Fruit fly (Drosophila melanogaster) whole organism, embryonic: ENCODE results near the gene Frmd5.
A peak's percentile ranks its signal among the peaks of the same experiment; 100 is the strongest.

ENCODE experiments used
- Awh ChIP-seq: fragments of 200-800 bp; sonication (Bioruptor generic); IDR thresholded peaks from 2 replicates; pipeline ENCODE4, ENCODE4 v1.3.6; 2022; ENCODE audit warnings: missing biosample characterization, missing genetic modification characterization
- CG1233 ChIP-seq: fragments of 200-800 bp; sonication (Bioruptor generic); optimal IDR thresholded peaks from 4 replicates; lab custom pipeline; 2018; ENCODE audit warnings: missing biosample characterization, mild to moderate bottlenecking, missing genetic modification characterization
- CG13123 ChIP-seq: fragments of 200-800 bp; sonication (Bioruptor generic); optimal IDR thresholded peaks from 2 replicates; lab custom pipeline; 2016; ENCODE audit warnings: missing biosample characterization, missing genetic modification characterization
- CG13296 ChIP-seq: fragments of 200-800 bp; sonication (Bioruptor generic); optimal IDR thresholded peaks from 3 replicates; lab custom pipeline; 2018; ENCODE audit warnings: missing biosample characterization, mild to moderate bottlenecking, missing genetic modification characterization
- CG14014 ChIP-seq: fragments of 200-800 bp; sonication (Bioruptor generic); IDR thresholded peaks from 2 replicates; pipeline ENCODE4 v1.3.6; 2022; ENCODE audit warnings: missing biosample characterization, missing genetic modification characterization
- CG14710 ChIP-seq: fragments of 200-800 bp; sonication (Bioruptor generic); optimal IDR thresholded peaks from 3 replicates; lab custom pipeline; 2019; ENCODE audit warnings: missing biosample characterization, mild to moderate bottlenecking, missing genetic modification characterization, moderate library complexity
- CG2120 ChIP-seq: fragments of 200-800 bp; sonication (Bioruptor generic); optimal IDR thresholded peaks from 3 replicates; lab custom pipeline; 2016; ENCODE audit warnings: missing biosample characterization, missing genetic modification characterization
- CG2712 ChIP-seq: fragments of 200-800 bp; optimal IDR thresholded peaks from 3 replicates; lab custom pipeline; 2019; ENCODE audit warnings: missing biosample characterization, mild to moderate bottlenecking, missing genetic modification characterization, moderate library complexity
- CG30020 ChIP-seq: fragments of 200-800 bp; optimal IDR thresholded peaks from 2 replicates; lab custom pipeline; 2019; ENCODE audit warnings: missing biosample characterization, mild to moderate bottlenecking, missing genetic modification characterization, moderate library complexity
- CG5180 ChIP-seq: fragments of 200-800 bp; sonication (Bioruptor generic); optimal IDR thresholded peaks from 3 replicates; lab custom pipeline; 2017; ENCODE audit warnings: missing biosample characterization, missing genetic modification characterization, mild to moderate bottlenecking, moderate library complexity, missing genetic modification reagents
- CG6654 ChIP-seq: fragments of 200-800 bp; sonication (Bioruptor generic); optimal IDR thresholded peaks from 2 replicates; lab custom pipeline; 2017; ENCODE audit warnings: missing biosample characterization, mild to moderate bottlenecking, missing genetic modification characterization
- CG6813 ChIP-seq: fragments of 200-800 bp; sonication (Bioruptor generic); optimal IDR thresholded peaks from 2 replicates; lab custom pipeline; 2017; ENCODE audit warnings: missing biosample characterization, missing genetic modification characterization, mild to moderate bottlenecking, moderate library complexity, missing genetic modification reagents
- CG9609 ChIP-seq: fragments of 200-800 bp; sonication (Bioruptor generic); optimal IDR thresholded peaks from 3 replicates; lab custom pipeline; 2016; ENCODE audit warnings: missing biosample characterization, missing genetic modification characterization
- CG9797 ChIP-seq: fragments of 200-800 bp; sonication (Bioruptor generic); optimal IDR thresholded peaks from 3 replicates; lab custom pipeline; 2018; ENCODE audit warnings: missing biosample characterization, mild to moderate bottlenecking, missing genetic modification characterization
- Chrac-16 ChIP-seq: fragments of 200-800 bp; sonication (Bioruptor generic); optimal IDR thresholded peaks from 3 replicates; lab custom pipeline; 2016; ENCODE audit warnings: missing biosample characterization, missing genetic modification characterization
- D19A ChIP-seq: fragments of 200-800 bp; optimal IDR thresholded peaks from 3 replicates; lab custom pipeline; 2019; ENCODE audit warnings: missing biosample characterization, mild to moderate bottlenecking, missing genetic modification characterization, moderate library complexity
- D19B ChIP-seq: fragments of 200-800 bp; sonication (Bioruptor generic); optimal IDR thresholded peaks from 2 replicates; lab custom pipeline; 2017; ENCODE audit warnings: missing biosample characterization, mild to moderate bottlenecking, missing genetic modification characterization
- Elba2 ChIP-seq: fragments of 200-800 bp; sonication (Bioruptor generic); optimal IDR thresholded peaks from 3 replicates; lab custom pipeline; 2016; ENCODE audit warnings: missing biosample characterization, missing genetic modification characterization
- Hr51 ChIP-seq, 2 experiments: fragments of 200-800 bp; sonication (Bioruptor generic); optimal IDR thresholded peaks; 2 replicates in 1 of 2; 3 replicates in 1 of 2; lab custom pipeline; 2016 to 2018; ENCODE audit warnings: missing biosample characterization in 2 of 2, missing genetic modification characterization in 2 of 2, mild to moderate bottlenecking in 1 of 2, moderate library complexity in 1 of 2
- MESR4 ChIP-seq: fragments of 200-800 bp; sonication (Bioruptor generic); optimal IDR thresholded peaks from 2 replicates; lab custom pipeline; 2018; ENCODE audit warnings: missing biosample characterization, mild to moderate bottlenecking, missing genetic modification characterization, moderate library complexity
- Mad ChIP-seq: fragments of 200-800 bp; sonication (Bioruptor generic); optimal IDR thresholded peaks from 2 replicates; lab custom pipeline; 2016; ENCODE audit warnings: missing biosample characterization, missing genetic modification characterization
- NK7.1 ChIP-seq: fragments of 200-800 bp; sonication (Bioruptor generic); optimal IDR thresholded peaks from 3 replicates; lab custom pipeline; 2016; ENCODE audit warnings: missing biosample characterization, missing genetic modification characterization
- Nf-YB ChIP-seq: fragments of 200-800 bp; sonication (Bioruptor generic); optimal IDR thresholded peaks from 3 replicates; lab custom pipeline; 2019; ENCODE audit warnings: missing biosample characterization, mild to moderate bottlenecking, missing genetic modification characterization, moderate library complexity
- Optix ChIP-seq: fragments of 200-800 bp; sonication (Bioruptor generic); IDR thresholded peaks from 3 replicates; pipeline ENCODE4 v1.3.6; 2022; ENCODE audit warnings: missing biosample characterization, missing genetic modification characterization
- PHDP ChIP-seq: fragments of 200-800 bp; sonication (Bioruptor generic); optimal IDR thresholded peaks from 3 replicates; lab custom pipeline; 2018; ENCODE audit warnings: missing biosample characterization, mild to moderate bottlenecking, missing genetic modification characterization, moderate library complexity
- Pdp1 ChIP-seq, 2 experiments: fragments of 200-800 bp; sonication (Bioruptor generic); optimal IDR thresholded peaks; 3 replicates each; lab custom pipeline; 2016; ENCODE audit warnings: missing biosample characterization in 2 of 2, missing genetic modification characterization in 2 of 2, mild to moderate bottlenecking in 1 of 2, moderate library complexity in 1 of 2
- Xbp1 ChIP-seq: fragments of 200-800 bp; sonication (Bioruptor generic); optimal IDR thresholded peaks from 3 replicates; lab custom pipeline; 2016; ENCODE audit warnings: missing biosample characterization, mild to moderate bottlenecking, missing genetic modification characterization
- bsh ChIP-seq, 2 experiments: fragments of 200-800 bp; sonication (Bioruptor generic); optimal IDR thresholded peaks; 2 replicates each; lab custom pipeline; 2017 to 2018; ENCODE audit warnings: mild to moderate bottlenecking in 2 of 2, missing biosample characterization in 2 of 2, missing genetic modification characterization in 2 of 2, moderate library complexity in 1 of 2
- danr ChIP-seq: fragments of 200-800 bp; sonication (Bioruptor generic); IDR thresholded peaks from 2 replicates; pipeline ENCODE4 v1.3.6; 2022; ENCODE audit warnings: missing biosample characterization, missing genetic modification characterization
- dmrt11E ChIP-seq: fragments of 200-800 bp; sonication (Bioruptor generic); optimal IDR thresholded peaks from 3 replicates; lab custom pipeline; 2018; ENCODE audit warnings: missing biosample characterization, mild to moderate bottlenecking, missing genetic modification characterization, moderate library complexity
- gfzf ChIP-seq: fragments of 200-800 bp; sonication (Bioruptor generic); optimal IDR thresholded peaks from 2 replicates; lab custom pipeline; 2016; ENCODE audit warnings: missing biosample characterization, mild to moderate bottlenecking, missing genetic modification characterization, moderate library complexity
- grau ChIP-seq: fragments of 200-800 bp; optimal IDR thresholded peaks from 3 replicates; lab custom pipeline; 2019; ENCODE audit warnings: missing biosample characterization, mild to moderate bottlenecking, missing genetic modification characterization, moderate library complexity
- ind ChIP-seq: fragments of 200-800 bp; sonication (Bioruptor generic); optimal IDR thresholded peaks from 3 replicates; lab custom pipeline; 2016; ENCODE audit warnings: missing biosample characterization, missing genetic modification characterization
- jigr1 ChIP-seq: fragments of 200-800 bp; sonication (Bioruptor generic); IDR thresholded peaks from 3 replicates; pipeline ENCODE4 v1.3.6; 2022; ENCODE audit warnings: missing biosample characterization, missing genetic modification characterization
- lmd ChIP-seq: fragments of 200-800 bp; sonication (Bioruptor generic); IDR thresholded peaks from 2 replicates; pipeline ENCODE4 v1.3.6; 2022; ENCODE audit warnings: missing biosample characterization, missing genetic modification characterization
- pfk ChIP-seq: fragments of 200-800 bp; sonication (Bioruptor generic); optimal IDR thresholded peaks from 2 replicates; lab custom pipeline; 2018; ENCODE audit warnings: missing biosample characterization, mild to moderate bottlenecking, missing genetic modification characterization, moderate library complexity
- row ChIP-seq: fragments of 200-800 bp; sonication (Bioruptor generic); IDR thresholded peaks from 3 replicates; pipeline ENCODE4 v1.3.6; 2022; ENCODE audit warnings: missing biosample characterization, missing genetic modification characterization
- salm ChIP-seq: fragments of 200-800 bp; sonication (Bioruptor generic); optimal IDR thresholded peaks from 2 replicates; lab custom pipeline; 2018; ENCODE audit warnings: missing biosample characterization, mild to moderate bottlenecking, missing genetic modification characterization
- seq ChIP-seq: fragments of 200-800 bp; sonication (Bioruptor generic); IDR thresholded peaks from 2 replicates; pipeline ENCODE4 v1.3.6; 2022; ENCODE audit warnings: missing biosample characterization, missing genetic modification characterization
- shn ChIP-seq: fragments of 200-800 bp; sonication (Bioruptor generic); optimal IDR thresholded peaks from 3 replicates; lab custom pipeline; 2016; ENCODE audit warnings: missing biosample characterization, missing genetic modification characterization
- stwl ChIP-seq: fragments of 200-800 bp; sonication (Bioruptor generic); optimal IDR thresholded peaks from 3 replicates; lab custom pipeline; 2018; ENCODE audit warnings: missing biosample characterization, mild to moderate bottlenecking, missing genetic modification characterization, moderate library complexity
- toy ChIP-seq: fragments of 200-800 bp; sonication (Bioruptor generic); IDR thresholded peaks from 2 replicates; pipeline ENCODE4 v1.3.6; 2022; ENCODE audit warnings: missing biosample characterization, missing genetic modification characterization
- twi ChIP-seq: fragments of 200-800 bp; optimal IDR thresholded peaks from 2 replicates; lab custom pipeline; 2019; ENCODE audit warnings: missing biosample characterization, mild to moderate bottlenecking, missing genetic modification characterization, moderate library complexity
- unc-4 ChIP-seq: fragments of 200-800 bp; sonication (Bioruptor generic); IDR thresholded peaks from 2 replicates; pipeline ENCODE4 v1.3.6; 2022; ENCODE audit warnings: missing biosample characterization, missing genetic modification characterization; ENCODE audit not compliant: partially characterized antibody
- wek ChIP-seq: fragments of 200-800 bp; sonication (Bioruptor generic); optimal IDR thresholded peaks from 3 replicates; lab custom pipeline; 2018; ENCODE audit warnings: missing biosample characterization, mild to moderate bottlenecking, missing genetic modification characterization, moderate library complexity
- zen ChIP-seq: fragments of 200-800 bp; sonication (Bioruptor generic); optimal IDR thresholded peaks from 3 replicates; lab custom pipeline; 2018; ENCODE audit warnings: missing biosample characterization, mild to moderate bottlenecking, missing genetic modification characterization, moderate library complexity

Frmd5 gene

DNA sequence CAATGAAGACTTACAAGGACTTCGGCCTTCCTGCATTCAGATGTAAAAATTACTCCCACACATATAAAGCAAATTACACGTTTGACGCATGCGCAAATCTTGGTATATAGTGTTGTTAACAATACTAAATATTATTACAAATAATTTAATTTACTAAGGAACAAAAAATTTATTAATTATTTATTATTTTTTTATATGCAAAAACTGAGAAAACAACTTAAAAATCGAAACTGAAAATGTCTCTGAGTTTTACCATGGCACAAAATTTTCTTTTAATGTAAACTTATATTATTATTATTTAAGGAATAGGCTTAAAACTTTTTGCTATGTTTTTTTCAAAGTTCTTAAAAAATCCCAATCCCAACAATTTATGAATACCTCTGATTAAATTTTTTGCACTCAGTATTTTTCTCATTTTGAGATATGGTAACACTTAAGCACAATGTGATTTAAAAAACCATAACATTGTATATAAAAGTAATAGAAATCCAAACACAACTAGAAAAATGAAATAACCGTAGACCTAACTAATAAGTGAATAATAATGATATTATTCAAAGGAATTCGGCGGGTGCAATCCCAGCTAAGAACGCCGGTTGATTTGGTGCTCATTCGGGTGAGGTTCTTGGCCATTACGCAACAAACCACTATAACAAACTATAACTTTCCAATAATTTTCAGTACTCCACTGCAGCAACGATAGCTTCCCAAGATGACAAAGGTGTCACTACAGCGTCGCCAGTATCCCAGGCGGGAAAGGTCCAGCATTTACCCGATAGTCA is 13.0 kb upstream of the Frmd5 start, which contains the start of the genes Schip1 and Cox10 (continued):
- TF ChIP-seq CG13296 (GFP tag; lab: Kevin White, UChicago) (no peak), CG2712 (tag; lab: Kevin White, UChicago) (peak; percentile 40), danr (no peak), twi (tag; lab: Kevin White, UChicago) (no peak), D19B (no peak), NK7.1 (GFP tag; lab: Kevin White, UChicago) (no peak), pfk (GFP tag; lab: Kevin White, UChicago) (no peak), stwl (peak; percentile 21), CG14710 (tag; lab: Kevin White, UChicago) (peak; percentile 46), toy (GFP tag; lab: Robert Waterston, UW) (no peak), MESR4 (GFP tag; lab: Kevin White, UChicago) (peak; percentile 68), row (peak; percentile 62), Nf-YB (GFP tag; lab: Kevin White, UChicago) (peak; percentile 6), bsh (GFP tag; optimal IDR thresholded peaks at IDR 0.05; lab: Kevin White, UChicago) (peak in 1 of 2 experiments; percentile 29), grau (tag; lab: Kevin White, UChicago) (no peak), PHDP (tag; lab: Kevin White, UChicago) (peak; percentile 43), salm (tag; lab: Kevin White, UChicago) (no peak), CG6654 (GFP tag; lab: Kevin White, UChicago) (no peak), Optix (GFP tag; lab: Robert Waterston, UW) (no peak), wek (GFP tag; lab: Kevin White, UChicago) (peak; percentile 61), Xbp1 (GFP tag; lab: Kevin White, UChicago) (no peak), Awh (GFP tag; lab: Robert Waterston, UW) (no peak), CG9609 (GFP tag; lab: Kevin White, UChicago) (no peak), jigr1 (no peak), dmrt11E (tag; lab: Kevin White, UChicago) (no peak), gfzf (GFP tag; lab: Kevin White, UChicago) (peak; percentile 59), CG5180 (GFP tag; lab: Kevin White, UChicago) (no peak)

DNA sequence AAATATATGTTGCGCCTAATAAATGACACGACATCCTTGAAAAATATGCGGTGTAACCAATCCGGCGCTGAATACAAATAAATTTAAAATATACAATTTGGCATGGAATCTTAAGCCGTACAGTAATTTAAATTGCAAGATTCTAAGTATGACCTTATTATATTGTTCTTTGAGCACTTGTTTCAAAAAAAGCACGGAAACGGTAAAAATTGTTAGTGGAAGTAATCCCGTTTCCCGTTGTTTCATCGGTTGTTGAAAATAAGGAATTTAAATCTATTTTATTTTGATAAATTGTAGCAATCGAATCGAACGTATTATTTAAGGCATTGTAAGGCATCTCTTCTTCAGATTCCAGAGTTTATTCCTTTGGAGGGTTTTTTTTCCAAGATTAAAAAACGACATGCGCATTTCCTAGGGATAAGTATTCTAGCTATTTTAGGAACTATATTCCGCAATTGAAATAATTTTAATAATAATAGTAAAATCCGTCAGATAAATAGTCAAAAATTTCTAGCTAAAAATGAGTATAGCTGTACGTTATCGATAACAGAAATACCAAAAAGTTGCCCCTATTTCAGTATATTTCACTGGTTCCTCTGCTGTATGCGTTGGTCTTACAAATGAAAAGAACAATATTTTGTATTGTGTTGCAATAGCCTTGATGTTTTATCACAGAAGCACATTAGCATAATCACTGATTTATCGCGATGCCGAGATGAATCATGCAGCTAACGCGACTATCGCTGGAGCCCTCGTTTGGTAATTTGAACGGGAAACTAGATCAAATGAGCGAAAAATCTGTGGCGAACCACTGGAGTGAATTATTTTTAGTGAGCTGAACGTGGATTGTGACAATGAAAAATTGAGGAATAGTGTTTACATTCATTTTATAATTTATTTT is 10.9 kb upstream of the Frmd5 start, which contains the start of gene GATAd:
Gene GATAd (plus strand): TSS at position 644 of the 901 bp plus-strand sequence.
- peak; percentile 9 for TF ChIP-seq CG2120 (GFP tag; lab: Kevin White, UChicago)
- no peak for TF ChIP-seq CG1233
- TF ChIP-seq Hr51 (GFP tag; optimal IDR thresholded peaks at IDR 0.05; lab: Kevin White, UChicago) = no peak
- TF ChIP-seq unc-4 (GFP tag; lab: Robert Waterston, UW) = no peak; the same call in 1 of the 2 replicates
- peak; percentile 52 for TF ChIP-seq CG9797 (GFP tag; lab: Kevin White, UChicago)
- no peak for TF ChIP-seq lmd (GFP tag; lab: Robert Waterston, UW)
- TF ChIP-seq CG6813 = no peak
- peak; percentile 23 for TF ChIP-seq zen
- peak in 1 of 2 experiments; percentile 2 for TF ChIP-seq Pdp1 (GFP tag; optimal IDR thresholded peaks at IDR 0.05; lab: Kevin White, UChicago)
- no peak for TF ChIP-seq CG14014 (GFP tag; lab: Robert Waterston, UW)
- TF ChIP-seq seq (GFP tag; lab: Robert Waterston, UW) = no peak
- no peak for TF ChIP-seq ind (GFP tag; lab: Kevin White, UChicago)
- no peak for TF ChIP-seq Chrac-16 (GFP tag; lab: Kevin White, UChicago)
- peak; percentile 86 for TF ChIP-seq MESR4 (GFP tag; lab: Kevin White, UChicago)
- TF ChIP-seq CG30020 = peak; percentile 95
- no peak for TF ChIP-seq Elba2 (GFP tag; lab: Kevin White, UChicago)
- TF ChIP-seq CG13123 = no peak
- no peak for TF ChIP-seq shn (GFP tag; lab: Kevin White, UChicago)
- TF ChIP-seq Mad (GFP tag; lab: Kevin White, UChicago) = no peak
- TF ChIP-seq D19A = peak; percentile 2
